Fruit fly (Drosophila melanogaster) S2 (cell line): ENCODE measurements around the gene GV1.

Experiments
- CG8478 ChIP-seq: fragments of >200 bp; optimal IDR thresholded peaks from 2 replicates; lab custom pipeline; 2018
- CTCF ChIP-seq, 2 experiments: fragments of >200 bp; optimal IDR thresholded peaks; 2 replicates each; lab custom pipeline; 2018

DNA sequence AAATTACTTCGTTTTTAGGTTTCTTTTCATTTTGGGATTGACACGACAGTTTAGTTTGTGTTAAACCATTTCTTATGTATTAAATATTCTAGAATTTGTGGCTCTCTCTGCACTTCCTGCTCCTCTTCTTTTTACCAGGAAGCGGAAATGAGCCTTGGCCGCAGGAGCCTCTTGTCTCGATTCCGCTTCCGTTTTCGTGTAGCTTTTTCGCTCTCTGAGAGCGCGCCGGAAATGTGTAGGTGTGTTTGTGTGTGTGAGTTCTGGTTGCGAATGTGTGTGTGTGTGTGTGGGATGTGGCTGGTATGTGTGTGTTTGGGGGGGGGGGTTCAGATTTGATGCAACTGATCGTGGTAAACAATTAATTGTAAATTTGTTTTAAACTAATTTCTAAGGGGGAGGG, 49.2 kb downstream of the GV1 start:
- TF ChIP-seq CG8478 (lab: Kevin White, UChicago) (no peak), CTCF (optimal IDR thresholded peaks at IDR 0.05; lab: Kevin White, UChicago) (no peak)
